Fruit fly (Drosophila melanogaster) Kc167 (cell line): ENCODE results near the gene CG34041.

ENCODE experiments used
- Sin3A ChIP-seq: fragments of >200 bp; optimal IDR thresholded peaks from 2 replicates; lab custom pipeline; 2018; ENCODE audit warnings: missing external identifiers
- ttk ChIP-seq: sonication (Bioruptor generic); optimal IDR thresholded peaks from 2 replicates; lab custom pipeline; 2017; ENCODE audit warnings: missing external identifiers

dm6 chr3R:30501174-30501573 is 6.6 kb upstream of the CG34041 start:
- no peak for TF ChIP-seq Sin3A (lab: Kevin White, UChicago)
- no peak for TF ChIP-seq ttk (lab: Kevin White, UChicago)
